Fruit fly (Drosophila melanogaster): ENCODE measurements around the gene CG6154.

CG6154 gene

dm6 chr3R:26222123-26222651 lies 40.3 kb upstream of the CG6154 start (continued):
- TF ChIP-seq stwl (tag; optimal IDR thresholded peaks at IDR 0.05) (no peak), gsb-n (tag; optimal IDR thresholded peaks at IDR 0.05) (peak; percentile 10), maf-S (GFP tag; optimal IDR thresholded peaks at IDR 0.05) (no peak), toy (GFP tag; IDR thresholded peaks at IDR 0.05) (no peak), CG6683 (GFP tag; optimal IDR thresholded peaks at IDR 0.05) (no peak), abd-A (tag; optimal IDR thresholded peaks at IDR 0.05) (no peak), dimm (GFP tag; IDR thresholded peaks at IDR 0.05) (no peak), Aef1 (GFP tag; IDR thresholded peaks at IDR 0.05) (no peak), Med (GFP tag) (peak; percentile 82), CG10267 (tag; optimal IDR thresholded peaks at IDR 0.05) (no peak), pnt (GFP tag; optimal IDR thresholded peaks at IDR 0.05) (no peak), ind (GFP tag; optimal IDR thresholded peaks at IDR 0.05) (no peak), CG8924 (tag; optimal IDR thresholded peaks at IDR 0.05) (no peak), CG9876 (GFP tag; optimal IDR thresholded peaks at IDR 0.05) (no peak), CG33557 (GFP tag; optimal IDR thresholded peaks at IDR 0.05) (no peak), kay (GFP tag; optimal IDR thresholded peaks at IDR 0.05) (no peak), unpg (GFP tag; optimal IDR thresholded peaks at IDR 0.05) (no peak), CG11560 (tag; IDR thresholded peaks at IDR 0.05) (no peak), CG7963 (GFP tag; IDR thresholded peaks at IDR 0.05; ENCODE audit: partially characterized antibody) (no peak), nerfin-1 (tag; optimal IDR thresholded peaks at IDR 0.05) (peak; percentile 31), CG8281 (tag; optimal IDR thresholded peaks at IDR 0.05) (no peak), salm (tag; optimal IDR thresholded peaks at IDR 0.05) (peak; percentile 38), Dip3 (GFP tag; optimal IDR thresholded peaks at IDR 0.05) (no peak), Tbp (GFP tag; optimal IDR thresholded peaks at IDR 0.05) (no peak), CG7987 (GFP tag; optimal IDR thresholded peaks at IDR 0.05) (no peak), odd (GFP tag; optimal IDR thresholded peaks at IDR 0.05) (peak; percentile 59), CG3407 (GFP tag; optimal IDR thresholded peaks at IDR 0.05) (peak; percentile 19), Blimp-1 (GFP tag; optimal IDR thresholded peaks at IDR 0.05) (no peak), tgo (GFP tag; IDR thresholded peaks at IDR 0.05) (no peak), Xrp1 (GFP tag; IDR thresholded peaks at IDR 0.05) (no peak), Vsx1 (GFP tag; optimal IDR thresholded peaks at IDR 0.05) (no peak), CG43689 (GFP tag; IDR thresholded peaks at IDR 0.05) (no peak), phol (tag; optimal IDR thresholded peaks at IDR 0.05) (no peak), CG16813 (GFP tag; IDR thresholded peaks at IDR 0.05; ENCODE audit: partially characterized antibody) (no peak), Asciz (GFP tag; optimal IDR thresholded peaks at IDR 0.05) (peak; percentile 1), CG18262 (tag; optimal IDR thresholded peaks at IDR 0.05) (no peak), CG18011 (GFP tag; optimal IDR thresholded peaks at IDR 0.05) (no peak), exex (tag; optimal IDR thresholded peaks at IDR 0.05) (peak; percentile 19), CG14441 (GFP tag; IDR thresholded peaks at IDR 0.05) (0 out of 2 replicates have a peak, but pooled peaks have one; percentile 6), Nf-YC (tag; optimal IDR thresholded peaks at IDR 0.05) (no peak), mirr (GFP tag; optimal IDR thresholded peaks at IDR 0.05) (peak; percentile 34), CG9727 (GFP tag; optimal IDR thresholded peaks at IDR 0.05) (no peak), Ets65A (GFP tag) (peak; percentile 14), HLHmδ (GFP tag; optimal IDR thresholded peaks at IDR 0.05) (no peak), CG2678 (tag; optimal IDR thresholded peaks at IDR 0.05) (peak; percentile 32), repo (GFP tag; optimal IDR thresholded peaks at IDR 0.05) (no peak), CG34422 (GFP tag; IDR thresholded peaks at IDR 0.05) (no peak), Neu2 (GFP tag; optimal IDR thresholded peaks at IDR 0.05; ENCODE audit: borderline replicate concordance) (no peak), ranshi (GFP tag; IDR thresholded peaks at IDR 0.05) (no peak), chinmo (GFP tag; IDR thresholded peaks at IDR 0.05; ENCODE audit: partially characterized antibody) (0 out of 4 replicates have a peak, but pooled peaks have one; percentile 71)

All from whole organism, embryonic.